Worm (Caenorhabditis elegans) whole organism, L3 larva: Measurements from ENCODE around the gene tsn-1.

Source experiments
- R02D3.7 ChIP-seq: fragments of 150-350 bp; optimal IDR thresholded peaks from 2 replicates; lab custom pipeline; 2014; ENCODE audit warnings: missing biosample characterization, missing genetic modification characterization
- aly-2 ChIP-seq: fragments of 150-350 bp; optimal IDR thresholded peaks from 2 replicates; lab custom pipeline; 2014; ENCODE audit warnings: missing biosample characterization, missing genetic modification characterization
- ama-1 ChIP-seq: fragments of 150-350 bp; optimal IDR thresholded peaks from 2 replicates; lab custom pipeline; 2018
- ceh-16 ChIP-seq: sonication (generic microtip); optimal IDR thresholded peaks from 2 replicates; lab custom pipeline; 2017; ENCODE audit warnings: missing biosample characterization, missing genetic modification characterization
- ceh-28 ChIP-seq: fragments of 150-350 bp; optimal IDR thresholded peaks from 2 replicates; lab custom pipeline; 2014; ENCODE audit warnings: missing biosample characterization, missing genetic modification reagents, missing genetic modification characterization
- ceh-9 ChIP-seq: sonication (generic microtip); optimal IDR thresholded peaks from 2 replicates; lab custom pipeline; 2018; ENCODE audit warnings: missing biosample characterization, missing genetic modification characterization
- daf-12 ChIP-seq: fragments of 150-350 bp; optimal IDR thresholded peaks from 2 replicates; lab custom pipeline; 2014; ENCODE audit warnings: missing biosample characterization, missing genetic modification reagents, missing genetic modification characterization
- egl-27 ChIP-seq: sonication (generic microtip); optimal IDR thresholded peaks from 4 replicates; lab custom pipeline; 2017; ENCODE audit warnings: missing biosample characterization, missing genetic modification reagents, missing genetic modification characterization
- egl-5 ChIP-seq: fragments of 150-350 bp; optimal IDR thresholded peaks from 2 replicates; lab custom pipeline; 2017; ENCODE audit warnings: missing biosample characterization, missing genetic modification reagents, missing genetic modification characterization, inconsistent platforms
- elt-1 ChIP-seq: fragments of 150-350 bp; optimal IDR thresholded peaks from 2 replicates; lab custom pipeline; 2014; ENCODE audit warnings: missing biosample characterization, missing genetic modification characterization
- elt-2 ChIP-seq: sonication (generic microtip); optimal IDR thresholded peaks from 2 replicates; lab custom pipeline; 2016; ENCODE audit warnings: missing genetic modification reagents, mild to moderate bottlenecking, missing genetic modification characterization, missing compliant biosample characterization
- elt-3 ChIP-seq, 3 experiments: fragments of 150-350 bp in 1 of 3; sonication (generic microtip) in 2 of 3; optimal IDR thresholded peaks; 2 replicates in 2 of 3; 4 replicates in 1 of 3; lab custom pipeline; 2014 to 2017; ENCODE audit warnings: missing biosample characterization in 3 of 3, missing genetic modification characterization in 3 of 3
- fkh-10 ChIP-seq: sonication (generic microtip); optimal IDR thresholded peaks from 2 replicates; lab custom pipeline; 2017; ENCODE audit warnings: missing biosample characterization, missing genetic modification reagents, missing genetic modification characterization
- fkh-2 ChIP-seq: fragments of 150-350 bp; optimal IDR thresholded peaks from 2 replicates; lab custom pipeline; 2014; ENCODE audit warnings: missing biosample characterization, missing genetic modification reagents, missing genetic modification characterization
- fos-1 ChIP-seq: fragments of 150-350 bp; optimal IDR thresholded peaks from 2 replicates; lab custom pipeline; 2014; ENCODE audit warnings: missing biosample characterization, missing genetic modification characterization
- hmg-11 ChIP-seq: sonication (generic microtip); optimal IDR thresholded peaks from 2 replicates; lab custom pipeline; 2016; ENCODE audit warnings: missing genetic modification characterization, missing compliant biosample characterization
- lin-15B ChIP-seq: fragments of 150-350 bp; optimal IDR thresholded peaks from 2 replicates; lab custom pipeline; 2014; ENCODE audit warnings: missing biosample characterization, missing genetic modification characterization
- lin-39 ChIP-seq: fragments of 150-350 bp; optimal IDR thresholded peaks from 2 replicates; lab custom pipeline; 2018; ENCODE audit warnings: missing biosample characterization, missing genetic modification reagents, missing genetic modification characterization
- lsy-12 ChIP-seq: sonication (generic microtip); optimal IDR thresholded peaks from 2 replicates; lab custom pipeline; 2016; ENCODE audit warnings: mild to moderate bottlenecking, missing genetic modification characterization, missing compliant biosample characterization
- mdl-1 ChIP-seq: fragments of 150-350 bp; optimal IDR thresholded peaks from 2 replicates; lab custom pipeline; 2014; ENCODE audit warnings: missing biosample characterization, missing genetic modification characterization
- mml-1 ChIP-seq: fragments of 150-350 bp; sonication (generic microtip); optimal IDR thresholded peaks from 3 replicates; lab custom pipeline; 2014; ENCODE audit warnings: missing biosample characterization, missing genetic modification characterization
- nfya-1 ChIP-seq: sonication (generic microtip); optimal IDR thresholded peaks from 2 replicates; lab custom pipeline; 2017; ENCODE audit warnings: missing genetic modification characterization, mild to moderate bottlenecking, missing compliant biosample characterization, antibody characterized with exemption, moderate library complexity; ENCODE audit not compliant: insufficient read depth
- nhr-12 ChIP-seq: fragments of 150-350 bp; optimal IDR thresholded peaks from 2 replicates; lab custom pipeline; 2014; ENCODE audit warnings: missing biosample characterization, missing genetic modification characterization
- nhr-23 ChIP-seq: fragments of 150-350 bp; optimal IDR thresholded peaks from 2 replicates; lab custom pipeline; 2014; ENCODE audit warnings: missing biosample characterization, missing genetic modification reagents, missing genetic modification characterization
- nhr-237 ChIP-seq: fragments of 150-350 bp; optimal IDR thresholded peaks from 2 replicates; lab custom pipeline; 2014; ENCODE audit warnings: missing biosample characterization, missing genetic modification characterization
- nhr-25 ChIP-seq: sonication (generic microtip); optimal IDR thresholded peaks from 2 replicates; lab custom pipeline; 2017; ENCODE audit warnings: missing biosample characterization, missing genetic modification characterization
- nhr-28 ChIP-seq: fragments of 150-350 bp; optimal IDR thresholded peaks from 2 replicates; lab custom pipeline; 2014; ENCODE audit warnings: missing biosample characterization, missing genetic modification characterization
- nhr-43 ChIP-seq: sonication (generic microtip); optimal IDR thresholded peaks from 2 replicates; lab custom pipeline; 2016; ENCODE audit warnings: mild to moderate bottlenecking, missing genetic modification characterization, missing compliant biosample characterization; ENCODE audit not compliant: poor library complexity, severe bottlenecking
- nhr-67 ChIP-seq: fragments of 150-350 bp; optimal IDR thresholded peaks from 2 replicates; lab custom pipeline; 2014; ENCODE audit warnings: missing biosample characterization, missing genetic modification characterization
- nhr-77 ChIP-seq: fragments of 150-350 bp; optimal IDR thresholded peaks from 2 replicates; lab custom pipeline; 2014; ENCODE audit warnings: missing biosample characterization, missing genetic modification characterization
- pha-4 ChIP-seq: fragments of 150-350 bp; optimal IDR thresholded peaks from 2 replicates; lab custom pipeline; 2014; ENCODE audit warnings: missing biosample characterization, missing genetic modification reagents, missing genetic modification characterization
- pqm-1 ChIP-seq: fragments of 150-350 bp; optimal IDR thresholded peaks from 2 replicates; lab custom pipeline; 2017; ENCODE audit warnings: missing biosample characterization, missing genetic modification characterization, inconsistent platforms
- sea-2 ChIP-seq: fragments of 150-350 bp; sonication (generic microtip); optimal IDR thresholded peaks from 4 replicates; lab custom pipeline; 2014; ENCODE audit warnings: missing biosample characterization, missing genetic modification reagents, missing genetic modification characterization
- snpc-4 ChIP-seq: fragments of 150-350 bp; optimal IDR thresholded peaks from 2 replicates; lab custom pipeline; 2014; ENCODE audit warnings: missing biosample characterization, missing genetic modification characterization
- tbx-2 ChIP-seq: sonication (generic microtip); optimal IDR thresholded peaks from 2 replicates; lab custom pipeline; 2016; ENCODE audit warnings: mild to moderate bottlenecking, missing genetic modification characterization, missing compliant biosample characterization
- unc-39 ChIP-seq: sonication (generic microtip); optimal IDR thresholded peaks from 4 replicates; lab custom pipeline; 2017; ENCODE audit warnings: missing biosample characterization, missing genetic modification characterization
- unc-62 ChIP-seq: fragments of 150-350 bp; sonication (generic microtip); optimal IDR thresholded peaks from 4 replicates; lab custom pipeline; 2014; ENCODE audit warnings: missing biosample characterization, missing genetic modification reagents, missing genetic modification characterization
- ztf-11 ChIP-seq: fragments of 150-350 bp; optimal IDR thresholded peaks from 2 replicates; lab custom pipeline; 2014; ENCODE audit warnings: missing biosample characterization, missing genetic modification characterization
- ztf-4 ChIP-seq: fragments of 150-350 bp; optimal IDR thresholded peaks from 2 replicates; lab custom pipeline; 2014; ENCODE audit warnings: missing biosample characterization, missing genetic modification characterization

The tsn-1 gene

ce11 chrII:4684852-4685251 is 21.8 kb upstream of the tsn-1 start:
- TF ChIP-seq fkh-10 (no peak), nhr-23 (no peak), mml-1 (tag; lab: Kevin White, UChicago) (no peak), sea-2 (no peak), fkh-2 (tag; lab: Kevin White, UChicago) (no peak), nfya-1 (tag; lab: Kevin White, UChicago) (no peak), nhr-43 (tag; lab: Kevin White, UChicago) (no peak), lin-15B (tag; lab: Kevin White, UChicago) (no peak), pha-4 (tag; lab: Kevin White, UChicago) (no peak), mdl-1 (tag; lab: Kevin White, UChicago) (no peak), nhr-67 (tag; lab: Kevin White, UChicago) (no peak), egl-27 (no peak), nhr-12 (tag; lab: Kevin White, UChicago) (no peak), unc-39 (tag; lab: Kevin White, UChicago) (no peak), nhr-28 (tag; lab: Kevin White, UChicago) (no peak)
- TF ChIP-seq, all 47 proteins: peak for 0

- TF ChIP-seq snpc-4 (no peak), nhr-25 (tag; lab: Kevin White, UChicago) (no peak), nfya-1 (tag; lab: Kevin White, UChicago) (no peak), ztf-11 (no peak), fos-1 (tag; lab: Kevin White, UChicago) (no peak), ama-1 (no peak)
These were observed 19.7 kb upstream of the tsn-1 start, which contains the start of gene sre-39 for ce11 chrII:4686941-4687340. Gene sre-39 (plus strand): TSS chrII:4687241.

DNA sequence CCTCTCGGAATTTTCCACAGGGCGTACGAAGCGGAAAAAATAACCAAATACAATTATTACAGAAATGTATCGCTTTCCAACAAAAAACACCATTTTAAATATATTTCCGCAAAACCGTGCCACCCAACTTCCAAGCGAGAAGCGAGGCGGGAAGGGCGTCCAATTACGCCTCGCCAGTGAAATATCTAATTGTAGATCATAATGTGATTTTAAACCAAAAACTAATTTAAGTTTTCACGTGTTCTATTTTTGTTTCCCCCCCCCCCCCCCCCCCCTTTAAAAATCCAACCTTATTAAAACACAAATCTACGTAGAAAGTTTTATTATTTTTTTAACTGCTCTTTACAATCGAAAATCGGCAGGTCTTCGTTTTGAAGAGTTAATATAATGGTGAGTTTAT is 17.1 kb upstream of the tsn-1 start, which contains the start of gene F10G7.12:
TSS of gene F10G7.12 (plus strand) at position 301 of the 400 bp plus-strand sequence.
- TF ChIP-seq ztf-4 (tag; lab: Kevin White, UChicago), result no peak
- no peak for TF ChIP-seq lin-15B (tag; lab: Kevin White, UChicago)
- no peak for TF ChIP-seq unc-39 (tag; lab: Kevin White, UChicago)
- no peak for TF ChIP-seq elt-3 (tag; optimal IDR thresholded peaks at IDR 0.05; lab: Kevin White, UChicago)
- no peak for TF ChIP-seq daf-12
- no peak for TF ChIP-seq nhr-67 (tag; lab: Kevin White, UChicago)
- no peak for TF ChIP-seq hmg-11 (tag; lab: Kevin White, UChicago)

DNA sequence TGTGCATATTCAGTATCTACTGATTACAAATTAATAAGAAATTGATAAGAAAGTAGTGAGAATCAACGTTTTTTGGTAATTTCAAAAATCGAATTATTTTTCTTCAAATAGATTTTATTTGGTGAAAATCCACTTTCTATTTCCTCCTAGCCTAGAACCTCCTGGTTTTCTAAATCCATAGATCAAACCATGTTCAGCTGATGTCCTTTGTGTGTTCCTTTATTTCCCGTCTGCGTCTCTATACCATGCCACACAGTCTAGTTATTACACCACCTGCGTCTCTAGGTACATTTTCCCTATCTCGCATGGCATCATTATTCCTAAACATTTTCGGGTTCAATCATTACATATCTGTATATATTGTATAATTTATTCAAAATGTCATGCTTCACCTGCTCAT is 13.5 kb upstream of the tsn-1 start, which contains the start of gene F10G7.5:
TSS of gene F10G7.5 (plus strand) at position 286 of the 400 bp plus-strand sequence.
- TF ChIP-seq aly-2 (tag; lab: Kevin White, UChicago), result no peak
- TF ChIP-seq elt-2 (tag; lab: Kevin White, UChicago), result peak; percentile 58
- TF ChIP-seq mml-1 (tag; lab: Kevin White, UChicago), result no peak
- TF ChIP-seq nfya-1 (tag; lab: Kevin White, UChicago), result peak; percentile 31
- TF ChIP-seq, all 47 proteins: peak for 2

DNA sequence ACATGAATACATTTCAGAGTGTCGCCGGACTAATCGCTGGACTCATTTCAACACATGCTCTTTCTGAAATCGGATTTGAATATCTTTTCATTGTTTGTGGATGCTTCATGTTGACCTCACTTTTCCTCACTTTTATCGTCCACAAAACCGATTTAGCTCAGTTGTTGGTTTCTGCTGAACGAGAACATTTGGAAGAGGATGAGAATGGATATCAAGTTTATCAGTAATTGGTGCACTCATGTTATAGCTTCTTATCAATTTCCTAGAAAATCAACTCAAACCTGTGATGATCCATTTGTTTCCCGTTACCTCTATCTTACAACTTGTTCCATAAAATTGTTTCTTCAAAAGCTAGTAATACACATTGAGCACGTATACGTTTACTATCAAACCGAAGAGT is 10.6 kb upstream of the tsn-1 start:
- no peak for TF ChIP-seq tbx-2 (tag; lab: Kevin White, UChicago)
- peak; percentile 12 for TF ChIP-seq nhr-43 (tag; lab: Kevin White, UChicago)

- TF ChIP-seq ceh-9 (tag; lab: Kevin White, UChicago) (no peak), mml-1 (tag; lab: Kevin White, UChicago) (no peak), ama-1 (no peak), egl-27 (no peak), nhr-77 (tag; lab: Kevin White, UChicago) (no peak), lin-39 (tag; lab: Kevin White, UChicago) (peak; percentile 68), egl-5 (peak; percentile 24), nhr-28 (tag; lab: Kevin White, UChicago) (no peak), elt-2 (tag; lab: Kevin White, UChicago) (peak; percentile 41), pqm-1 (tag; lab: Kevin White, UChicago) (peak; percentile 22), fkh-2 (tag; lab: Kevin White, UChicago) (no peak), nhr-25 (tag; lab: Kevin White, UChicago) (peak; percentile 78), ceh-16 (tag; lab: Kevin White, UChicago) (no peak), nhr-12 (tag; lab: Kevin White, UChicago) (no peak), R02D3.7 (peak; percentile 43), lin-15B (tag; lab: Kevin White, UChicago) (peak; percentile 87), nhr-43 (tag; lab: Kevin White, UChicago) (peak; percentile 72), lsy-12 (tag; lab: Kevin White, UChicago) (peak; percentile 69), hmg-11 (tag; lab: Kevin White, UChicago) (no peak), daf-12 (no peak), elt-1 (tag; lab: Kevin White, UChicago) (no peak), fkh-10 (peak; percentile 2), nhr-23 (peak; percentile 87), ceh-28 (tag; lab: Kevin White, UChicago) (peak; percentile 11), pha-4 (tag; lab: Kevin White, UChicago) (peak; percentile 87), unc-62 (GFP tag; lab: Kevin White, UChicago) (no peak), elt-3 (tag; optimal IDR thresholded peaks at IDR 0.05; lab: Kevin White, UChicago) (no peak), nhr-237 (tag; lab: Kevin White, UChicago) (no peak)
These were observed 8.3 kb upstream of the tsn-1 start, which contains the start of the genes rpn-5 and scc-1 for ce11 chrII:4698266-4698771. Gene rpn-5 (minus strand): TSS chrII:4698427. Gene scc-1 (plus strand): TSS chrII:4698721.
